Worm (Caenorhabditis elegans) whole organism, late embryonic: Measurements from ENCODE around the gene fbxa-26.

Source experiments
- C08G9.2 ChIP-seq: sonication (generic microtip); optimal IDR thresholded peaks from 2 replicates; lab custom pipeline; 2016; ENCODE audit warnings: mild to moderate bottlenecking, missing genetic modification characterization, moderate library complexity, missing compliant biosample characterization
- C38D4.7 ChIP-seq: fragments of 200-800 bp; sonication (Bioruptor generic); optimal IDR thresholded peaks from 2 replicates; lab custom pipeline; 2018; ENCODE audit warnings: mild to moderate bottlenecking, missing genetic modification characterization, moderate library complexity, missing compliant biosample characterization
- K02D7.2 ChIP-seq: sonication (generic microtip); optimal IDR thresholded peaks from 2 replicates; lab custom pipeline; 2017; ENCODE audit warnings: mild to moderate bottlenecking, missing genetic modification characterization, missing compliant biosample characterization
- ahr-1 ChIP-seq: sonication (generic microtip); optimal IDR thresholded peaks from 2 replicates; lab custom pipeline; 2016; ENCODE audit warnings: missing genetic modification characterization, missing compliant biosample characterization
- ama-1 ChIP-seq: fragments of 150-350 bp; optimal IDR thresholded peaks from 2 replicates; lab custom pipeline; 2014
- ceh-30 ChIP-seq: fragments of 150-350 bp; optimal IDR thresholded peaks from 2 replicates; lab custom pipeline; 2014; ENCODE audit warnings: missing biosample characterization, missing genetic modification characterization
- ceh-31 ChIP-seq: sonication (generic microtip); optimal IDR thresholded peaks from 2 replicates; lab custom pipeline; 2016; ENCODE audit warnings: missing genetic modification characterization, missing compliant biosample characterization
- ceh-6 ChIP-seq: fragments of 200-800 bp; sonication (Bioruptor generic); optimal IDR thresholded peaks from 2 replicates; lab custom pipeline; 2018; ENCODE audit warnings: mild to moderate bottlenecking, missing genetic modification characterization, missing compliant biosample characterization
- elt-2 ChIP-seq: sonication (generic microtip); optimal IDR thresholded peaks from 2 replicates; lab custom pipeline; 2016; ENCODE audit warnings: missing genetic modification reagents, missing genetic modification characterization, missing compliant biosample characterization
- elt-4 ChIP-seq: sonication (generic microtip); optimal IDR thresholded peaks from 2 replicates; lab custom pipeline; 2016; ENCODE audit warnings: missing genetic modification characterization, missing compliant biosample characterization
- gmeb-2 ChIP-seq: sonication (generic microtip); optimal IDR thresholded peaks from 2 replicates; lab custom pipeline; 2016; ENCODE audit warnings: missing genetic modification characterization, inconsistent platforms, missing compliant biosample characterization
- mec-3 ChIP-seq: sonication (generic microtip); optimal IDR thresholded peaks from 2 replicates; lab custom pipeline; 2016; ENCODE audit warnings: borderline replicate concordance, missing genetic modification characterization, missing compliant biosample characterization
- nfya-1 ChIP-seq: sonication (generic microtip); optimal IDR thresholded peaks from 2 replicates; lab custom pipeline; 2017; ENCODE audit warnings: missing genetic modification characterization, mild to moderate bottlenecking, missing compliant biosample characterization, antibody characterized with exemption, moderate library complexity
- npax-4 ChIP-seq: sonication (generic microtip); optimal IDR thresholded peaks from 2 replicates; lab custom pipeline; 2016; ENCODE audit warnings: missing genetic modification characterization, missing compliant biosample characterization
- pha-4 ChIP-seq: fragments of 150-350 bp; optimal IDR thresholded peaks from 2 replicates; lab custom pipeline; 2018; ENCODE audit warnings: missing biosample characterization, missing genetic modification reagents, missing genetic modification characterization
- rnt-1 ChIP-seq: sonication (generic microtip); optimal IDR thresholded peaks from 2 replicates; lab custom pipeline; 2016; ENCODE audit warnings: missing genetic modification characterization, missing compliant biosample characterization
- sdc-2 ChIP-seq: sonication (generic microtip); optimal IDR thresholded peaks from 2 replicates; lab custom pipeline; 2016; ENCODE audit warnings: missing genotype, missing genetic modification characterization, missing compliant biosample characterization
- syd-9 ChIP-seq: sonication (generic microtip); optimal IDR thresholded peaks from 2 replicates; lab custom pipeline; 2016; ENCODE audit warnings: mild to moderate bottlenecking, missing genetic modification characterization, moderate library complexity, missing compliant biosample characterization
- tbx-7 ChIP-seq: sonication (generic microtip); optimal IDR thresholded peaks from 2 replicates; lab custom pipeline; 2016; ENCODE audit warnings: missing genotype, missing genetic modification characterization, missing compliant biosample characterization
- unc-3 ChIP-seq, 2 experiments: fragments of 200-800 bp in 1 of 2; sonication (Bioruptor generic) in 1 of 2; sonication (generic microtip) in 1 of 2; conservative IDR thresholded peaks in 1 of 2; optimal IDR thresholded peaks in 1 of 2; 2 replicates each; pipeline versions ENCODE4 v1.3.6 to Lab custom; 2016 to 2022; ENCODE audit warnings: missing compliant biosample characterization in 2 of 2, missing genetic modification characterization in 2 of 2, missing genetic modification reagents in 1 of 2
- unc-55 ChIP-seq: sonication (generic microtip); optimal IDR thresholded peaks from 2 replicates; lab custom pipeline; 2017; ENCODE audit warnings: missing biosample characterization, missing genetic modification reagents, missing genetic modification characterization

Gene fbxa-26

DNA sequence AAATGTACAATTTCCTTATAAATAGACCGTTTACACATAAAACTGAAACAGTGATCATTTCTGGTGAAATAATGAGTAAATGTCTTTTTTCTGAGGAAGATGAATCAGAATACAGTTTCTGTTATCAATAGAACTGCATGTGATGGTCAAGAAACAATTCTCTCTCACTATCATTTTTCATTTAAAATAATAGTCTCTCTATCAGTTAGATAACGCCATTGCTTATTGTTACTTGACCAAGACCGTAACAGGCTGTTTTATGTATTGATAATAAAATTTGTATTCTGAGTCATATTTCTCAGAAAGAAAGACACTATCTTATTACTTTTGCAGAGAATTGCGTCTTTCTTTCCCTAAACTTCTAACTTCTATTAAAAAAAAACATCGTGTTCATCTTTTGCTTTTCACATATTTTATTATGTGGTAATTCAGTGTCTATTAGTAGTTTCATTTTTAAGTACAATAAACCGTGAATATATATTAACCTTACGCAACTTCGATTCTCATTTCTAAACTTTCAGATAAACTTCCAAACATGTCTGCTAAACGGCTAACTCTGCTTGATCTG is 47.1 kb downstream of the fbxa-26 start, which contains the start of gene fbxa-35:
Gene fbxa-35 (plus strand): TSS at position 518 of the 568 bp plus-strand sequence.
- TF ChIP-seq elt-2 (tag; lab: Kevin White, UChicago) (peak; percentile 65), mec-3 (no peak)

DNA sequence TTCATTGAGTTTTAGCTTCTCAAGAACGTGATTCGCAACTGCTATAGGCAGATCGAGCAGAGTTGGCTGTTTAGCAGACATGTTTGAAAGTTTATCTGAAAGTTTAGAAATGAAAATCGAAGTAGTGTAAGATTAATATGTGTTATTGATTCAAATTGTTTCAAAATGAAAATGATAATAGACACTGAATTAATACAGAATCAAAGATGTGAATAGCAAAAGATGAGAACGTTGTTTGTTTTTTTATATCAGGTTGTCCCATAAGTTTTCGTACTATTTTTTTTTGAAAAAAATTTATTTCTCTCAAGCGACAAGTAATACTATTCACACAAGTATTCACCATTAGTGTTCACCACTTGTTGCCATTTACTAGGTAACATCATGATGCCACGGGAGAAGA is 49.2 kb downstream of the fbxa-26 start, which contains the start of gene fbxa-36:
Gene fbxa-36 (minus strand): TSS at position 101 of the 400 bp plus-strand sequence.
- TF ChIP-seq unc-3 (GFP tag; conservative IDR thresholded peaks at IDR 0.05; lab: Robert Waterston, UW) (no peak), unc-3 (tag; optimal IDR thresholded peaks at IDR 0.05; lab: Kevin White, UChicago) (no peak), gmeb-2 (tag; lab: Kevin White, UChicago) (no peak), C38D4.7 (GFP tag; lab: Kevin White, UChicago) (no peak), syd-9 (tag; lab: Kevin White, UChicago) (no peak), ahr-1 (tag; lab: Kevin White, UChicago) (no peak), ama-1 (lab: Kevin White, UChicago) (no peak), ceh-31 (tag; lab: Kevin White, UChicago) (no peak), K02D7.2 (tag; lab: Kevin White, UChicago) (no peak), pha-4 (no peak), ceh-6 (GFP tag; lab: Kevin White, UChicago) (no peak), ceh-30 (tag; lab: Kevin White, UChicago) (no peak), npax-4 (no peak), nfya-1 (tag; lab: Kevin White, UChicago) (no peak), elt-4 (tag; lab: Kevin White, UChicago) (no peak), tbx-7 (no peak), C08G9.2 (tag; lab: Kevin White, UChicago) (no peak), unc-55 (GFP tag; lab: Kevin White, UChicago) (no peak), sdc-2 (tag; lab: Kevin White, UChicago) (no peak), rnt-1 (tag; lab: Kevin White, UChicago) (no peak)
